Worm (Caenorhabditis elegans) whole organism, L1 larva: ENCODE measurements around the gene Y39G8B.1.

ENCODE experiments used
- ama-1 ChIP-seq: fragments of 150-350 bp; optimal IDR thresholded peaks from 2 replicates; lab custom pipeline; 2014
- blmp-1 ChIP-seq: fragments of 150-350 bp; optimal IDR thresholded peaks from 2 replicates; lab custom pipeline; 2014; ENCODE audit warnings: missing biosample characterization, missing genetic modification characterization
- ces-1 ChIP-seq: fragments of 150-350 bp; optimal IDR thresholded peaks from 2 replicates; lab custom pipeline; 2014; ENCODE audit warnings: missing biosample characterization, missing genetic modification reagents, missing genetic modification characterization
- egl-27 ChIP-seq, 2 experiments: fragments of 150-350 bp in 1 of 2; sonication (generic microtip); optimal IDR thresholded peaks; 3 replicates each; lab custom pipeline; 2017 to 2018; ENCODE audit warnings: missing biosample characterization in 2 of 2, missing genetic modification characterization in 2 of 2, missing genetic modification reagents in 2 of 2
- lsy-2 ChIP-seq, 2 experiments: fragments of 150-350 bp; optimal IDR thresholded peaks; 2 replicates each; lab custom pipeline; 2014; ENCODE audit warnings: missing biosample characterization in 2 of 2, missing genetic modification characterization in 2 of 2
- nhr-76 ChIP-seq: sonication (generic microtip); optimal IDR thresholded peaks from 2 replicates; lab custom pipeline; 2017; ENCODE audit warnings: missing biosample characterization, missing genetic modification characterization
- nhr-77 ChIP-seq: fragments of 150-350 bp; optimal IDR thresholded peaks from 2 replicates; lab custom pipeline; 2014; ENCODE audit warnings: missing biosample characterization, missing genetic modification characterization
- nhr-85 ChIP-seq: sonication (generic microtip); peaks from one replicate; lab custom pipeline; 2016; ENCODE audit warnings: missing genetic modification characterization, inconsistent platforms, missing compliant biosample characterization
- unc-62 ChIP-seq: fragments of 150-350 bp; optimal IDR thresholded peaks from 2 replicates; lab custom pipeline; 2014; ENCODE audit warnings: missing biosample characterization, missing genetic modification reagents, missing genetic modification characterization

- TF ChIP-seq ces-1 (GFP tag; lab: Kevin White, UChicago), result no peak
- no peak for TF ChIP-seq unc-62 (GFP tag; lab: Kevin White, UChicago)
- no peak for TF ChIP-seq lsy-2 (tag; optimal IDR thresholded peaks at IDR 0.05; lab: Kevin White, UChicago)
- no peak for TF ChIP-seq ama-1 (lab: Kevin White, UChicago)
- TF ChIP-seq egl-27 (tag; optimal IDR thresholded peaks at IDR 0.05; lab: Kevin White, UChicago), result no peak
- TF ChIP-seq nhr-76 (tag; lab: Kevin White, UChicago), result no peak
- no peak for TF ChIP-seq nhr-85 (tag; lab: Kevin White, UChicago)
- no peak for TF ChIP-seq nhr-77 (tag; lab: Kevin White, UChicago)
- no peak for TF ChIP-seq blmp-1 (tag; lab: Kevin White, UChicago)
These were observed 16.2 kb downstream of the Y39G8B.1 start, which contains the start of gene zip-3 for ce11 chrII:13957437-13957836.
